Fruit fly (Drosophila melanogaster): ENCODE data around the gene cv.

dm6 chrX:5676855-5677254 lies 12.9 kb upstream of the cv start:
- no peak for TF ChIP-seq CG10147 (GFP tag; optimal IDR thresholded peaks at IDR 0.05)
- no peak for TF ChIP-seq dmrt11E (tag; optimal IDR thresholded peaks at IDR 0.05)
- no peak for TF ChIP-seq usp (GFP tag; optimal IDR thresholded peaks at IDR 0.05)
- no peak for TF ChIP-seq Med (GFP tag)
- no peak for TF ChIP-seq CG12744 (GFP tag; optimal IDR thresholded peaks at IDR 0.05)
- TF ChIP-seq CG30403 (GFP tag; optimal IDR thresholded peaks at IDR 0.05): no peak
- no peak for TF ChIP-seq CG10979 (tag; optimal IDR thresholded peaks at IDR 0.05)
- TF ChIP-seq pnt (GFP tag; optimal IDR thresholded peaks at IDR 0.05): no peak
- TF ChIP-seq Blimp-1 (GFP tag; optimal IDR thresholded peaks at IDR 0.05): no peak
- TF ChIP-seq CG9437 (GFP tag; optimal IDR thresholded peaks at IDR 0.05): no peak
- no peak for TF ChIP-seq CG13287 (GFP tag; IDR thresholded peaks at IDR 0.05; ENCODE audit: partially characterized antibody)
- TF ChIP-seq br (optimal IDR thresholded peaks at IDR 0.05): no peak
